Worm (Caenorhabditis elegans): ENCODE data around the gene pho-10.

pho-10 gene

ce11 chrII:9967999-9968706 lies 47.8 kb upstream of the pho-10 start, which contains the start of the genes R53.4 and psf-1 (continued):
- TF ChIP-seq unc-130 (GFP tag; optimal IDR thresholded peaks at IDR 0.05) = peak; percentile 96
- peak; percentile 22 for TF ChIP-seq mxl-3 (GFP tag; optimal IDR thresholded peaks at IDR 0.05)
- peak; percentile 30; the same call in 1 of the 2 replicates for TF ChIP-seq dmd-6 (GFP tag; IDR thresholded peaks at IDR 0.05)
- TF ChIP-seq sdz-12 (GFP tag; optimal IDR thresholded peaks at IDR 0.05) = no peak
- TF ChIP-seq nhr-237 (tag; optimal IDR thresholded peaks at IDR 0.05) = no peak
- TF ChIP-seq dve-1 (tag; optimal IDR thresholded peaks at IDR 0.05; ENCODE audit: insufficient read depth) = peak; percentile 43
- no peak for TF ChIP-seq nhr-25 (tag; optimal IDR thresholded peaks at IDR 0.05; ENCODE audit: borderline replicate concordance, insufficient read depth)
- peak in 1 of 2 experiments; percentile 90 for TF ChIP-seq lsy-2 (tag; optimal IDR thresholded peaks at IDR 0.05)
- TF ChIP-seq lin-39 (tag; optimal IDR thresholded peaks at IDR 0.05) = no peak
- TF ChIP-seq T20F7.1 (GFP tag; optimal IDR thresholded peaks at IDR 0.05) = peak; percentile 60
- TF ChIP-seq daf-16 (GFP tag; optimal IDR thresholded peaks at IDR 0.05) = no peak
- peak; percentile 23 for TF ChIP-seq daf-16 (tag; optimal IDR thresholded peaks at IDR 0.05)
- TF ChIP-seq aly-2 (tag; optimal IDR thresholded peaks at IDR 0.05) = no peak
- no peak for TF ChIP-seq unc-62 (GFP tag; optimal IDR thresholded peaks at IDR 0.05 in 1 of 2)
- no peak for TF ChIP-seq unc-62 (tag; optimal IDR thresholded peaks at IDR 0.05)
- TF ChIP-seq ztf-7 (tag; optimal IDR thresholded peaks at IDR 0.05) = no peak
- TF ChIP-seq php-3 (GFP tag; IDR thresholded peaks at IDR 0.05) = no peak
- peak; percentile 87 for TF ChIP-seq nhr-11 (tag; optimal IDR thresholded peaks at IDR 0.05)
- no peak for TF ChIP-seq Y5F2A.4 (GFP tag; optimal IDR thresholded peaks at IDR 0.05)
- TF ChIP-seq nhr-6 (tag; optimal IDR thresholded peaks at IDR 0.05) = peak; percentile 42
- TF ChIP-seq hmg-1.1 (GFP tag; IDR thresholded peaks at IDR 0.05) = peak; percentile 61
- TF ChIP-seq lin-29 (GFP tag; IDR thresholded peaks at IDR 0.05) = no peak
- TF ChIP-seq jun-1 (tag; optimal IDR thresholded peaks at IDR 0.05) = no peak
- no peak for TF ChIP-seq daf-19 (GFP tag; conservative IDR thresholded peaks at IDR 0.05)
- TF ChIP-seq hif-1 (tag; optimal IDR thresholded peaks at IDR 0.05) = peak in 1 of 2 experiments; percentile 82
- TF ChIP-seq tag-97 (GFP tag; IDR thresholded peaks at IDR 0.05) = no peak
- TF ChIP-seq mxl-2 (GFP tag; conservative IDR thresholded peaks at IDR 0.05) = no peak
- TF ChIP-seq ZK546.5 (tag; optimal IDR thresholded peaks at IDR 0.05) = no peak
- TF ChIP-seq ztf-11 (tag; optimal IDR thresholded peaks at IDR 0.05) = no peak
- TF ChIP-seq spr-3 (GFP tag; optimal IDR thresholded peaks at IDR 0.05) = no peak
- no peak for TF ChIP-seq daf-12 (tag; optimal IDR thresholded peaks at IDR 0.05)
- TF ChIP-seq ama-1 (optimal IDR thresholded peaks at IDR 0.05) = no peak
- TF ChIP-seq hlh-30 (tag; optimal IDR thresholded peaks at IDR 0.05; ENCODE audit: insufficient read depth) = peak; percentile 60
- no peak for TF ChIP-seq Y75B8A.6 (GFP tag; IDR thresholded peaks at IDR 0.05)
- TF ChIP-seq mdl-1 (tag; optimal IDR thresholded peaks at IDR 0.05) = no peak
- TF ChIP-seq pqm-1 (tag; optimal IDR thresholded peaks at IDR 0.05) = peak; percentile 3
- peak; percentile 2 for TF ChIP-seq lin-13 (GFP tag; optimal IDR thresholded peaks at IDR 0.05)
- TF ChIP-seq rbr-2 (tag; optimal IDR thresholded peaks at IDR 0.05) = peak; percentile 49
- TF ChIP-seq nhr-10 (tag; optimal IDR thresholded peaks at IDR 0.05) = no peak
- TF ChIP-seq nhr-48 (tag; optimal IDR thresholded peaks at IDR 0.05) = no peak

- TF ChIP-seq zip-11 (GFP tag; IDR thresholded peaks at IDR 0.05) = no peak
- no peak for TF ChIP-seq mep-1 (tag; optimal IDR thresholded peaks at IDR 0.05)
- no peak for TF ChIP-seq Y48G9A.11 (GFP tag; IDR thresholded peaks at IDR 0.05)
- no peak for TF ChIP-seq aly-2 (tag; optimal IDR thresholded peaks at IDR 0.05)
- no peak for TF ChIP-seq nhr-48 (tag; optimal IDR thresholded peaks at IDR 0.05)
- TF ChIP-seq zfp-3 (GFP tag; conservative IDR thresholded peaks at IDR 0.05) = 0 out of 2 replicates have a peak, but pooled peaks have one; percentile 9
- TF ChIP-seq T20F7.1 (GFP tag; optimal IDR thresholded peaks at IDR 0.05) = no peak
- no peak for TF ChIP-seq nhr-102 (tag; optimal IDR thresholded peaks at IDR 0.05)
- 0 out of 2 replicates have a peak, but pooled peaks have one; percentile 10 for TF ChIP-seq pha-4 (GFP tag; IDR thresholded peaks at IDR 0.05)
- no peak for TF ChIP-seq pha-4 (tag; optimal IDR thresholded peaks at IDR 0.05)
- TF ChIP-seq tra-1 (GFP tag; IDR thresholded peaks at IDR 0.05) = no peak
- TF ChIP-seq mdl-1 (tag; optimal IDR thresholded peaks at IDR 0.05) = no peak
- no peak for TF ChIP-seq madf-5 (GFP tag; IDR thresholded peaks at IDR 0.05)
- peak; percentile 5 for TF ChIP-seq nhr-25 (tag; optimal IDR thresholded peaks at IDR 0.05; ENCODE audit: borderline replicate concordance, insufficient read depth)
- peak; percentile 32 for TF ChIP-seq ama-1 (optimal IDR thresholded peaks at IDR 0.05)
- no peak for TF ChIP-seq nhr-11 (tag; optimal IDR thresholded peaks at IDR 0.05)
- TF ChIP-seq gei-8 (GFP tag; optimal IDR thresholded peaks at IDR 0.05) = no peak
- TF ChIP-seq ceh-32 (tag; optimal IDR thresholded peaks at IDR 0.05; ENCODE audit: poor library complexity) = no peak
These were observed 46.6 kb upstream of the pho-10 start, which contains the start of gene dtmk-1 for ce11 chrII:9966954-9967353. Gene dtmk-1 (minus strand): TSS chrII:9967099.
